In the genomic region with DNA sequence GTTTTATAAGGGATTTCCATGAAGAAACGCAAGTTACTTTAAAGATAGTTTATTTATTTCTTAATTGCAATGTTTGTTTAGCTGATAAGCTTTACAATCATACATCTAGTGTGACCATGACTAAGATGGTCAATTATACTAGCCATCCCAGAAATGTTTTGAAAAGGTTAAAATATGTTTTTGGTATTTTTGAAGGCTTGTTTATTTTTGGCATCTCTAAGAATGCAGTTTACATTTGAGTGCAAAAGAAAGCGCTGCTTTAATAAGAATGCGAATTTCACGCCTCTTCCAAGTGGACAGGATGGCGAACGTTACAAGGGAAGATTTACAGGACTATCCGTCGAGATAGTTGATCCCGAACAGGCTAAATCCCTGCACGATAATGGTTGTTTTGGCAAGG, we compare ENCODE assay signal across 1 fruit fly cellular context.
TF ChIP-seq lines count a peak whose summit lies in the region.

Gene Tsen2 (plus strand): TSS at position 222 of the 400 bp plus-strand sequence.

TF ChIP-seq in whole organism, embryonic, 481 proteins besides CTCF, POLR2A, EP300 and RAD21 (continued from another document):
- TF ChIP-seq CG13287 (GFP tag; IDR thresholded peaks at IDR 0.05; lab: Robert Waterston, UW; ENCODE audit: partially characterized antibody) (peak; percentile 21; the same call in 1 of the 2 replicates), CG2712 (tag; optimal IDR thresholded peaks at IDR 0.05; lab: Kevin White, UChicago) (no peak)
